Worm (Caenorhabditis elegans): ENCODE results near the gene asps-1.

ce11 chrV:10357467-10357953 is 40.3 kb upstream of the asps-1 start, which contains the start of gene ceeh-2:
- TF ChIP-seq mdl-1 (tag; optimal IDR thresholded peaks at IDR 0.05) (no peak), lin-39 (tag; optimal IDR thresholded peaks at IDR 0.05) (no peak), sptf-1 (tag; optimal IDR thresholded peaks at IDR 0.05) (no peak), aly-2 (tag; optimal IDR thresholded peaks at IDR 0.05) (no peak), dpl-1 (GFP tag; optimal IDR thresholded peaks at IDR 0.05) (no peak), ztf-4 (tag; optimal IDR thresholded peaks at IDR 0.05) (no peak), unc-130 (tag; optimal IDR thresholded peaks at IDR 0.05) (no peak), rnt-1 (tag; optimal IDR thresholded peaks at IDR 0.05) (no peak), nhr-77 (tag; optimal IDR thresholded peaks at IDR 0.05) (no peak), jun-1 (tag; optimal IDR thresholded peaks at IDR 0.05) (no peak), unc-62 (GFP tag; optimal IDR thresholded peaks at IDR 0.05) (no peak), ces-1 (GFP tag; optimal IDR thresholded peaks at IDR 0.05) (no peak), skn-1 (tag; optimal IDR thresholded peaks at IDR 0.05) (no peak)
